Worm (Caenorhabditis elegans): ENCODE data around the gene C04B4.6.

The C04B4.6 gene

DNA sequence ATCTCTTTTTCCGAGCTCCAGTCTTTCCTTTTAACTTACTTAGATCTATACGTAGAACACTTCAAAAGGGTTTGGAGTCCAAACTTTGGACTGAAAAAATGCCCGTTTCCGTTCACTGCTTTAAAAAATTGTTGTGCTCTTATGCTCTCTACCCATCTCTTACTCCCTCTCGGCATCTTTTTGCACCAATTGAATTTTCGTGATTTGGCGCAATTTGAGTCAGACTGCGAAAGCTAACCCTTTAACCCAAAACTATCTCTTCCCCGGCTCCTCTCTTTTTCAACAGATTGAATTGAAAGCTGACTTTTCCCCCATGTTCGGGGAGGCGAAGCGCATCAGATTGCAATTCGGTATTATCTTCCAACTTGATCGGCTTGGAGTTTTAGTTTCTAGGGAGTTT lies 23.3 kb downstream of the C04B4.6 start:
- TF ChIP-seq ceh-36 (tag; optimal IDR thresholded peaks at IDR 0.05) (no peak), ama-1 (optimal IDR thresholded peaks at IDR 0.05) (no peak), tbx-37 (GFP tag; conservative IDR thresholded peaks at IDR 0.05) (no peak), hmg-4 (GFP tag; optimal IDR thresholded peaks at IDR 0.05) (no peak), F13C5.2 (tag; optimal IDR thresholded peaks at IDR 0.05) (no peak)

DNA sequence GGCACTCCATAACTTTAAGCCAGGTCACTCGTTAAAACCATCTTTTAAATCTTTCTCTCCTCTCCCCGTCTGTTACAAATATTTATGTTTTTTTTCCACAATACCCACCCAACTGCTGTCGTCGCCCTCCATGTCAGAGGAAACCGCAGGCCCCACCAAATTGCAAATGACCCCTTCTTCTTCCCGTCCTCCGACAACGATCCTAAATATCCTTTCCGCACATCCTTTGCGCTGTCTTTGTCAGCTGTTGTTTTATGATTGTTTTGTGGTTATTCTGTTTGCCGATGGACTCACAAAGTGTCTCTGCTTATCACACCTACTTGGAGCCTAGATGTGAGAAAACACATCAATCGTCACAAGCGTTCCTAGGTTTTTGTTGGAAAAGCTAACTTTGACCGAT lies 27.3 kb downstream of the C04B4.6 start:
- TF ChIP-seq tra-4 (tag; optimal IDR thresholded peaks at IDR 0.05) (no peak), tbx-11 (GFP tag; IDR thresholded peaks at IDR 0.05) (no peak), aly-1 (tag; optimal IDR thresholded peaks at IDR 0.05) (no peak), scrt-1 (GFP tag; IDR thresholded peaks at IDR 0.05) (no peak), ceh-36 (tag; optimal IDR thresholded peaks at IDR 0.05) (no peak), hnd-1 (tag; optimal IDR thresholded peaks at IDR 0.05) (no peak), tbx-37 (GFP tag; conservative IDR thresholded peaks at IDR 0.05) (no peak), ets-7 (tag; optimal IDR thresholded peaks at IDR 0.05) (no peak), ama-1 (optimal IDR thresholded peaks at IDR 0.05) (no peak), sea-1 (GFP tag; conservative IDR thresholded peaks at IDR 0.05) (no peak), hmbx-1 (tag; optimal IDR thresholded peaks at IDR 0.05) (no peak)

DNA sequence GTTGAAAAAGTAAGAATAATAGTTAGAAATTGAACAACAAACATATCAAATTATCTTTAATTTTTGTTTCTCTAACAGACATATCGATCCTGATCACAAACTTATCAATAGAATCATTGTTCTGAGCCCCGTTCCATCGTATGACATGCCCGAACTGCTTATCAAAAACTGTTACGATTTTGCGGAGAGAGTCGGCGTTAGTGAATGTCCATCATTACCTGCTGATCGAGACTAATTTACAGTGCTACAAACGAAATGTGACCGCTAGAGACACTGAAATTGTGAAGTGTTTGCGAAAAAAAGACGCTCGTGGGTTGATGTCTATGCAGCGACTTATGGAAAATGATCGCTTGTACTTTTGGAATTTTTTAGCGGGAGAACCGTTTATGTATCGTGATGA lies 32.6 kb downstream of the C04B4.6 start:
- TF ChIP-seq scrt-1 (GFP tag; IDR thresholded peaks at IDR 0.05) (no peak), tra-4 (tag; optimal IDR thresholded peaks at IDR 0.05) (no peak), F13C5.2 (tag; optimal IDR thresholded peaks at IDR 0.05) (no peak), hmbx-1 (tag; optimal IDR thresholded peaks at IDR 0.05) (no peak), hmg-4 (GFP tag; optimal IDR thresholded peaks at IDR 0.05) (no peak), hnd-1 (tag; optimal IDR thresholded peaks at IDR 0.05) (no peak), aly-1 (tag; optimal IDR thresholded peaks at IDR 0.05) (no peak), sea-1 (GFP tag; conservative IDR thresholded peaks at IDR 0.05) (no peak), ceh-36 (tag; optimal IDR thresholded peaks at IDR 0.05) (no peak), ama-1 (optimal IDR thresholded peaks at IDR 0.05) (no peak), ets-7 (tag; optimal IDR thresholded peaks at IDR 0.05) (no peak), tbx-37 (GFP tag; conservative IDR thresholded peaks at IDR 0.05) (no peak), B0310.2 (tag; optimal IDR thresholded peaks at IDR 0.05) (no peak)

ce11 chrX:12241457-12241856 lies 34.0 kb downstream of the C04B4.6 start, which contains the start of gene cest-3:
Gene cest-3 (plus strand): TSS chrX:12241646.
- TF ChIP-seq sea-1 (GFP tag; conservative IDR thresholded peaks at IDR 0.05) (no peak), tra-4 (tag; optimal IDR thresholded peaks at IDR 0.05) (no peak), ets-7 (tag; optimal IDR thresholded peaks at IDR 0.05) (no peak), hmg-4 (GFP tag; optimal IDR thresholded peaks at IDR 0.05) (no peak), ama-1 (optimal IDR thresholded peaks at IDR 0.05) (no peak), hnd-1 (tag; optimal IDR thresholded peaks at IDR 0.05) (no peak)

DNA sequence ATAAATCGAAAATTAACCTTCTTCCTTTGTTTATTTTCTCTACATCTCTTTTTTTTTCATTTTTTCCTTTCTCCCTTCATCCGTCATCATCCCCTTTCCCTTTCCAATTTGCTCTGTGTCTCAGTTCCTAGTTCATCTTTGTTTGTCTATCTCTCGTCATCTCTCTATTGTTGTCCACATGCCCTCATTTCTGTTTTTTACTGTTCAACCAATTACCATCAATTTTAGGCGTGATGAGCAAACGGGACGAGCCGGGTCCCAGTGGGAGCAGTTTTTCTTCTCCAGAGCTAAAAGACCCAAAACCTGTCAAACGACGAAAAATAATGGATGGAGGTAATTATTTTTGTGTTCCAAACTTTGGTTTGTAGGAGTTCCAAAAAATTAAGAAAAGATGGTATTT lies 40.1 kb downstream of the C04B4.6 start, which contains the start of gene C23H4.6:
Gene C23H4.6 (plus strand): TSS at position 219 of the 400 bp plus-strand sequence.
- no peak for TF ChIP-seq B0310.2 (tag; optimal IDR thresholded peaks at IDR 0.05)
- TF ChIP-seq tbx-11 (GFP tag; IDR thresholded peaks at IDR 0.05): no peak
- TF ChIP-seq tra-4 (tag; optimal IDR thresholded peaks at IDR 0.05): no peak
- no peak for TF ChIP-seq scrt-1 (GFP tag; IDR thresholded peaks at IDR 0.05)
- no peak for TF ChIP-seq tbx-37 (GFP tag; conservative IDR thresholded peaks at IDR 0.05)
- TF ChIP-seq flt-1 (GFP tag; IDR thresholded peaks at IDR 0.05): no peak
- no peak for TF ChIP-seq sea-1 (GFP tag; conservative IDR thresholded peaks at IDR 0.05)
- TF ChIP-seq hmbx-1 (tag; optimal IDR thresholded peaks at IDR 0.05): no peak
- TF ChIP-seq ets-7 (tag; optimal IDR thresholded peaks at IDR 0.05): no peak
- TF ChIP-seq aly-1 (tag; optimal IDR thresholded peaks at IDR 0.05): no peak
- TF ChIP-seq hnd-1 (tag; optimal IDR thresholded peaks at IDR 0.05): no peak
- no peak for TF ChIP-seq ama-1 (optimal IDR thresholded peaks at IDR 0.05)
- TF ChIP-seq hmg-4 (GFP tag; optimal IDR thresholded peaks at IDR 0.05): no peak
- TF ChIP-seq pes-1 (GFP tag; IDR thresholded peaks at IDR 0.05): no peak
- no peak for TF ChIP-seq ceh-13 (GFP tag; optimal IDR thresholded peaks at IDR 0.05)
- TF ChIP-seq ceh-36 (tag; optimal IDR thresholded peaks at IDR 0.05): no peak

- TF ChIP-seq scrt-1 (GFP tag; IDR thresholded peaks at IDR 0.05): no peak
- TF ChIP-seq F13C5.2 (tag; optimal IDR thresholded peaks at IDR 0.05): no peak
- TF ChIP-seq ets-7 (tag; optimal IDR thresholded peaks at IDR 0.05): no peak
Observed at ce11 chrX:12234424-12234823, 41.1 kb downstream of the C04B4.6 start.

- TF ChIP-seq hmbx-1 (tag; optimal IDR thresholded peaks at IDR 0.05): no peak
- no peak for TF ChIP-seq pes-1 (GFP tag; IDR thresholded peaks at IDR 0.05)
- TF ChIP-seq tbx-11 (GFP tag; IDR thresholded peaks at IDR 0.05): no peak
- TF ChIP-seq B0310.2 (tag; optimal IDR thresholded peaks at IDR 0.05): no peak
- no peak for TF ChIP-seq ama-1 (optimal IDR thresholded peaks at IDR 0.05)
- TF ChIP-seq ceh-13 (GFP tag; optimal IDR thresholded peaks at IDR 0.05): no peak
- TF ChIP-seq hnd-1 (tag; optimal IDR thresholded peaks at IDR 0.05): no peak
- TF ChIP-seq flt-1 (GFP tag; IDR thresholded peaks at IDR 0.05): no peak
- TF ChIP-seq tbx-37 (GFP tag; conservative IDR thresholded peaks at IDR 0.05): no peak
- TF ChIP-seq scrt-1 (GFP tag; IDR thresholded peaks at IDR 0.05): no peak
Observed at ce11 chrX:12230357-12230756, 45.1 kb downstream of the C04B4.6 start.

DNA sequence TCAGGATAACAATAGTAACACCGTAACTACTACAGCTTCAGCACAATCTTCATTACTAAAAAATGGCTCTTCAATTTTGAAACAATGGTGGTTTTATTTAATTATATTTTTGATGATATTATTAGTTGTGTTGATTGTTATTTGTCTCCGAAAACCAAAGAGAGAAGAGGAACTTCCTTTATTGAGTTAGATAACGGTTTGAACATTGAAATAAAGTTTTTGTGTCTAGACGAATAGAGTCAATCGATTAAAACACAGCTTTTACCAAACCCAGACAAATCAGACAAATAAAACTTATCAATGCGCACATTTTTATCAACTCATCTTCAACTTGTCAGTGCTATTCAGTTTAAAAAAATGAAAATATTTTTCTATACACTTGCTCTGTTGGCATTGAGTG lies 45.8 kb downstream of the C04B4.6 start, which contains the start of gene cest-7:
Gene cest-7 (plus strand): TSS at position 301 of the 400 bp plus-strand sequence.
- TF ChIP-seq ceh-13 (GFP tag; optimal IDR thresholded peaks at IDR 0.05) (no peak), pes-1 (GFP tag; IDR thresholded peaks at IDR 0.05) (no peak), flt-1 (GFP tag; IDR thresholded peaks at IDR 0.05) (no peak), scrt-1 (GFP tag; IDR thresholded peaks at IDR 0.05) (no peak), ceh-36 (tag; optimal IDR thresholded peaks at IDR 0.05) (no peak), B0310.2 (tag; optimal IDR thresholded peaks at IDR 0.05) (no peak), F13C5.2 (tag; optimal IDR thresholded peaks at IDR 0.05) (no peak), sea-1 (GFP tag; conservative IDR thresholded peaks at IDR 0.05) (no peak), aly-1 (tag; optimal IDR thresholded peaks at IDR 0.05) (no peak), tbx-37 (GFP tag; conservative IDR thresholded peaks at IDR 0.05) (no peak), hmbx-1 (tag; optimal IDR thresholded peaks at IDR 0.05) (no peak), hmg-4 (GFP tag; optimal IDR thresholded peaks at IDR 0.05) (no peak), ama-1 (optimal IDR thresholded peaks at IDR 0.05) (no peak), ets-7 (tag; optimal IDR thresholded peaks at IDR 0.05) (no peak), hnd-1 (tag; optimal IDR thresholded peaks at IDR 0.05) (no peak), tbx-11 (GFP tag; IDR thresholded peaks at IDR 0.05) (no peak)
